Fruit fly (Drosophila melanogaster) whole organism, adult: ENCODE measurements around the gene CG31021.

Experiments
- CG11617 ChIP-seq: fragments of 200-800 bp; sonication (Bioruptor generic); optimal IDR thresholded peaks from 2 replicates; lab custom pipeline; 2017; ENCODE audit warnings: mild to moderate bottlenecking, missing biosample characterization, missing genetic modification reagents, missing genetic modification characterization
- CG12768 ChIP-seq: fragments of 200-800 bp; sonication (Bioruptor generic); optimal IDR thresholded peaks from 2 replicates; lab custom pipeline; 2017; ENCODE audit warnings: missing biosample characterization, missing genetic modification characterization, mild to moderate bottlenecking, moderate library complexity, missing genetic modification reagents
- CG14711 ChIP-seq: fragments of 200-800 bp; sonication (Bioruptor generic); optimal IDR thresholded peaks from 2 replicates; lab custom pipeline; 2018; ENCODE audit warnings: missing biosample characterization, mild to moderate bottlenecking, missing genetic modification characterization, moderate library complexity
- CG1620 ChIP-seq: fragments of 200-800 bp; sonication (Bioruptor generic); optimal IDR thresholded peaks from 2 replicates; lab custom pipeline; 2016; ENCODE audit warnings: missing biosample characterization, missing genetic modification characterization
- CG33017 ChIP-seq: fragments of 200-800 bp; sonication (Bioruptor generic); optimal IDR thresholded peaks from 2 replicates; lab custom pipeline; 2018; ENCODE audit warnings: missing biosample characterization, mild to moderate bottlenecking, missing genetic modification characterization, moderate library complexity
- CG5204 ChIP-seq: fragments of 200-800 bp; sonication (Bioruptor generic); optimal IDR thresholded peaks from 2 replicates; lab custom pipeline; 2016; ENCODE audit warnings: missing biosample characterization, missing genetic modification characterization
- CG7045 ChIP-seq: fragments of 200-800 bp; sonication (Bioruptor generic); optimal IDR thresholded peaks from 2 replicates; lab custom pipeline; 2017; ENCODE audit warnings: missing biosample characterization, mild to moderate bottlenecking, missing genetic modification characterization
- CG7101 ChIP-seq: fragments of 200-800 bp; sonication (Bioruptor generic); optimal IDR thresholded peaks from 2 replicates; lab custom pipeline; 2018; ENCODE audit warnings: missing biosample characterization, mild to moderate bottlenecking, missing genetic modification characterization, moderate library complexity
- Clk ChIP-seq: fragments of 200-800 bp; sonication (Bioruptor generic); optimal IDR thresholded peaks from 2 replicates; lab custom pipeline; 2017; ENCODE audit warnings: missing biosample characterization, missing genetic modification characterization
- Crg-1 ChIP-seq: fragments of 200-800 bp; sonication (Bioruptor generic); optimal IDR thresholded peaks from 2 replicates; lab custom pipeline; 2016; ENCODE audit warnings: missing biosample characterization, missing genetic modification characterization
- Hr96 ChIP-seq: fragments of 200-800 bp; sonication (Bioruptor generic); optimal IDR thresholded peaks from 2 replicates; lab custom pipeline; 2016; ENCODE audit warnings: missing biosample characterization, missing genetic modification characterization
- Mnt ChIP-seq: fragments of 200-800 bp; sonication (Bioruptor generic); optimal IDR thresholded peaks from 2 replicates; lab custom pipeline; 2016; ENCODE audit warnings: missing biosample characterization, mild to moderate bottlenecking, missing genetic modification characterization
- bab1 ChIP-seq: fragments of 200-800 bp; sonication (Bioruptor generic); optimal IDR thresholded peaks from 3 replicates; lab custom pipeline; 2019; ENCODE audit warnings: missing biosample characterization, mild to moderate bottlenecking, missing genetic modification characterization, moderate library complexity
- cic ChIP-seq: fragments of 200-800 bp; sonication (Bioruptor generic); optimal IDR thresholded peaks from 2 replicates; lab custom pipeline; 2017; ENCODE audit warnings: missing biosample characterization, mild to moderate bottlenecking, missing genetic modification characterization, moderate library complexity
- cnc ChIP-seq, 2 experiments: fragments of >200 bp; optimal IDR thresholded peaks; 2 replicates each; lab custom pipeline; 2017
- kay ChIP-seq: fragments of 200-800 bp; sonication (Bioruptor generic); peaks from one replicate; lab custom pipeline; 2016; ENCODE audit warnings: missing biosample characterization, missing genetic modification characterization, borderline replicate concordance
- ovo ChIP-seq: fragments of 200-800 bp; sonication (Bioruptor generic); optimal IDR thresholded peaks from 2 replicates; lab custom pipeline; 2016; ENCODE audit warnings: missing biosample characterization, missing genetic modification characterization
- pad ChIP-seq: fragments of 200-800 bp; sonication (Bioruptor generic); optimal IDR thresholded peaks from 3 replicates; lab custom pipeline; 2017; ENCODE audit warnings: missing biosample characterization, missing genetic modification characterization, mild to moderate bottlenecking, moderate library complexity, missing genetic modification reagents
- tj ChIP-seq: fragments of 200-800 bp; sonication (Bioruptor generic); optimal IDR thresholded peaks from 3 replicates; lab custom pipeline; 2017; ENCODE audit warnings: missing biosample characterization, mild to moderate bottlenecking, missing genetic modification characterization, moderate library complexity
- toe ChIP-seq: fragments of 200-800 bp; sonication (Bioruptor generic); optimal IDR thresholded peaks from 2 replicates; lab custom pipeline; 2016; ENCODE audit warnings: missing biosample characterization, missing genetic modification characterization

CG31021 gene

dm6 chr3R:30600154-30601009 is 1.6 kb upstream of the CG31021 start:
- TF ChIP-seq CG5204 (GFP tag; lab: Kevin White, UChicago) (peak; percentile 78), CG7045 (GFP tag; lab: Kevin White, UChicago) (peak; percentile 77), CG11617 (GFP tag; lab: Kevin White, UChicago) (peak; percentile 79), tj (GFP tag; lab: Kevin White, UChicago) (peak; percentile 51), Clk (GFP tag; lab: Kevin White, UChicago) (peak; percentile 17), Hr96 (GFP tag; lab: Kevin White, UChicago) (peak; percentile 72), CG33017 (tag; lab: Kevin White, UChicago) (peak; percentile 86), cnc (optimal IDR thresholded peaks at IDR 0.05; lab: Kevin White, UChicago) (no peak), Mnt (GFP tag; lab: Kevin White, UChicago) (peak; percentile 47), CG14711 (tag; lab: Kevin White, UChicago) (peak; percentile 69), CG7101 (tag; lab: Kevin White, UChicago) (peak; percentile 87), kay (GFP tag; lab: Kevin White, UChicago) (peak; percentile 87), ovo (GFP tag; lab: Kevin White, UChicago) (no peak), cic (GFP tag; lab: Kevin White, UChicago) (no peak), toe (peak; percentile 52), bab1 (peak; percentile 82), CG1620 (GFP tag; lab: Kevin White, UChicago) (peak; percentile 32), CG12768 (GFP tag; lab: Kevin White, UChicago) (peak; percentile 72), Crg-1 (GFP tag; lab: Kevin White, UChicago) (peak; percentile 2), pad (GFP tag; lab: Kevin White, UChicago) (peak; percentile 27)

dm6 chr3R:30603881-30604280 is 1.9 kb downstream of the CG31021 start, which contains the start of gene PH4alphaNE3:
Gene PH4alphaNE3, plus strand, starts transcription at chr3R:30604181.
- TF ChIP-seq cic (GFP tag; lab: Kevin White, UChicago) (no peak), Clk (GFP tag; lab: Kevin White, UChicago) (no peak), CG11617 (GFP tag; lab: Kevin White, UChicago) (no peak), cnc (optimal IDR thresholded peaks at IDR 0.05; lab: Kevin White, UChicago) (no peak), pad (GFP tag; lab: Kevin White, UChicago) (no peak), CG33017 (tag; lab: Kevin White, UChicago) (no peak), bab1 (no peak), CG7101 (tag; lab: Kevin White, UChicago) (no peak), CG14711 (tag; lab: Kevin White, UChicago) (no peak), Hr96 (GFP tag; lab: Kevin White, UChicago) (no peak), CG1620 (GFP tag; lab: Kevin White, UChicago) (no peak), CG12768 (GFP tag; lab: Kevin White, UChicago) (no peak), CG5204 (GFP tag; lab: Kevin White, UChicago) (no peak), toe (no peak), ovo (GFP tag; lab: Kevin White, UChicago) (no peak), kay (GFP tag; lab: Kevin White, UChicago) (no peak), CG7045 (GFP tag; lab: Kevin White, UChicago) (no peak), tj (GFP tag; lab: Kevin White, UChicago) (no peak), Crg-1 (GFP tag; lab: Kevin White, UChicago) (no peak)

- TF ChIP-seq bab1, result no peak
- TF ChIP-seq cic (GFP tag; lab: Kevin White, UChicago), result no peak
- TF ChIP-seq CG1620 (GFP tag; lab: Kevin White, UChicago), result no peak
- no peak for TF ChIP-seq Clk (GFP tag; lab: Kevin White, UChicago)
- no peak for TF ChIP-seq CG33017 (tag; lab: Kevin White, UChicago)
- TF ChIP-seq CG11617 (GFP tag; lab: Kevin White, UChicago), result no peak
- TF ChIP-seq Hr96 (GFP tag; lab: Kevin White, UChicago), result no peak
- TF ChIP-seq kay (GFP tag; lab: Kevin White, UChicago), result no peak
- no peak for TF ChIP-seq CG7101 (tag; lab: Kevin White, UChicago)
- TF ChIP-seq Crg-1 (GFP tag; lab: Kevin White, UChicago), result no peak
- TF ChIP-seq CG12768 (GFP tag; lab: Kevin White, UChicago), result no peak
- TF ChIP-seq CG7045 (GFP tag; lab: Kevin White, UChicago), result no peak
- no peak for TF ChIP-seq ovo (GFP tag; lab: Kevin White, UChicago)
- no peak for TF ChIP-seq tj (GFP tag; lab: Kevin White, UChicago)
- no peak for TF ChIP-seq toe
- no peak for TF ChIP-seq CG5204 (GFP tag; lab: Kevin White, UChicago)
- no peak for TF ChIP-seq CG14711 (tag; lab: Kevin White, UChicago)
These were observed 3.9 kb downstream of the CG31021 start, which contains the start of gene CG31016 for dm6 chr3R:30605889-30606288. Gene CG31016, plus strand, starts transcription at chr3R:30606189.

dm6 chr3R:30616098-30616857 is 14.3 kb downstream of the CG31021 start:
- TF ChIP-seq CG12768 (GFP tag; lab: Kevin White, UChicago) (no peak), Mnt (GFP tag; lab: Kevin White, UChicago) (no peak), pad (GFP tag; lab: Kevin White, UChicago) (peak; percentile 58), Clk (GFP tag; lab: Kevin White, UChicago) (no peak), CG7101 (tag; lab: Kevin White, UChicago) (no peak), CG14711 (tag; lab: Kevin White, UChicago) (no peak)
